Fruit fly (Drosophila melanogaster) whole organism, embryonic: ENCODE results near the gene Sfp38D.

Experiments used
- BtbVII ChIP-seq: fragments of 200-800 bp; sonication (Bioruptor generic); optimal IDR thresholded peaks from 3 replicates; lab custom pipeline; 2017; ENCODE audit warnings: missing biosample characterization, mild to moderate bottlenecking, missing genetic modification characterization
- CG10267 ChIP-seq: fragments of 200-800 bp; sonication (Bioruptor generic); optimal IDR thresholded peaks from 2 replicates; lab custom pipeline; 2018; ENCODE audit warnings: missing biosample characterization, mild to moderate bottlenecking, missing genetic modification characterization, moderate library complexity
- CG10274 ChIP-seq: fragments of 200-800 bp; sonication (Bioruptor generic); optimal IDR thresholded peaks from 3 replicates; lab custom pipeline; 2017; ENCODE audit warnings: missing biosample characterization, mild to moderate bottlenecking, missing genetic modification characterization
- CG10959 ChIP-seq: fragments of 200-800 bp; sonication (Bioruptor generic); IDR thresholded peaks from 2 replicates; pipeline ENCODE4 v1.3.6; 2022; ENCODE audit warnings: missing biosample characterization, missing genetic modification characterization
- CG11085 ChIP-seq: fragments of 200-800 bp; sonication (Bioruptor generic); IDR thresholded peaks from 2 replicates; pipeline ENCODE4 v1.3.6; 2022; ENCODE audit warnings: missing biosample characterization, missing genetic modification characterization
- CG12104 ChIP-seq: fragments of 200-800 bp; sonication (Bioruptor generic); optimal IDR thresholded peaks from 3 replicates; lab custom pipeline; 2016; ENCODE audit warnings: missing biosample characterization, missing genetic modification characterization
- CG12391 ChIP-seq: fragments of 200-800 bp; sonication (Bioruptor generic); optimal IDR thresholded peaks from 3 replicates; lab custom pipeline; 2018; ENCODE audit warnings: missing biosample characterization, mild to moderate bottlenecking, missing genetic modification characterization, moderate library complexity
- CG12769 ChIP-seq: fragments of 200-800 bp; sonication (Bioruptor generic); optimal IDR thresholded peaks from 2 replicates; lab custom pipeline; 2019; ENCODE audit warnings: missing biosample characterization, mild to moderate bottlenecking, missing genetic modification characterization, moderate library complexity
- CG13424 ChIP-seq: fragments of 200-800 bp; sonication (Bioruptor generic); optimal IDR thresholded peaks from 2 replicates; lab custom pipeline; 2019; ENCODE audit warnings: missing biosample characterization, mild to moderate bottlenecking, missing genetic modification characterization, moderate library complexity
- CG14014 ChIP-seq: fragments of 200-800 bp; sonication (Bioruptor generic); IDR thresholded peaks from 2 replicates; pipeline ENCODE4 v1.3.6; 2022; ENCODE audit warnings: missing biosample characterization, missing genetic modification characterization
- CG15269 ChIP-seq: fragments of 200-800 bp; sonication (Bioruptor generic); optimal IDR thresholded peaks from 2 replicates; lab custom pipeline; 2018; ENCODE audit warnings: missing biosample characterization, mild to moderate bottlenecking, missing genetic modification characterization, moderate library complexity
- CG1647 ChIP-seq: fragments of 200-800 bp; sonication (Bioruptor generic); optimal IDR thresholded peaks from 3 replicates; lab custom pipeline; 2016; ENCODE audit warnings: missing biosample characterization, missing genetic modification characterization
- CG16815 ChIP-seq: fragments of 200-800 bp; sonication (Bioruptor generic); optimal IDR thresholded peaks from 3 replicates; lab custom pipeline; 2017; ENCODE audit warnings: missing biosample characterization, mild to moderate bottlenecking, missing genetic modification characterization
- CG17612 ChIP-seq: fragments of 200-800 bp; sonication (Bioruptor generic); IDR thresholded peaks from 2 replicates; pipeline ENCODE4 v1.3.6; 2022; ENCODE audit warnings: missing biosample characterization, missing genetic modification characterization
- CG18619 ChIP-seq: fragments of 200-800 bp; sonication (Bioruptor generic); optimal IDR thresholded peaks from 3 replicates; lab custom pipeline; 2017; ENCODE audit warnings: missing biosample characterization, mild to moderate bottlenecking, missing genetic modification characterization
- CG30403 ChIP-seq: fragments of 200-800 bp; sonication (Bioruptor generic); optimal IDR thresholded peaks from 3 replicates; lab custom pipeline; 2016; ENCODE audit warnings: missing biosample characterization, missing genetic modification characterization
- CG5953 ChIP-seq: fragments of 200-800 bp; sonication (Bioruptor generic); IDR thresholded peaks from 2 replicates; pipeline ENCODE4 v1.3.6; 2022; ENCODE audit warnings: missing biosample characterization, missing genetic modification characterization
- CG6654 ChIP-seq: fragments of 200-800 bp; sonication (Bioruptor generic); optimal IDR thresholded peaks from 2 replicates; lab custom pipeline; 2017; ENCODE audit warnings: missing biosample characterization, mild to moderate bottlenecking, missing genetic modification characterization
- CG6683 ChIP-seq: fragments of 200-800 bp; sonication (Bioruptor generic); optimal IDR thresholded peaks from 2 replicates; lab custom pipeline; 2017; ENCODE audit warnings: missing biosample characterization, mild to moderate bottlenecking, missing genetic modification characterization, missing genetic modification reagents
- CG9609 ChIP-seq: fragments of 200-800 bp; sonication (Bioruptor generic); optimal IDR thresholded peaks from 3 replicates; lab custom pipeline; 2016; ENCODE audit warnings: missing biosample characterization, missing genetic modification characterization
- CG9876 ChIP-seq: fragments of 200-800 bp; sonication (Bioruptor generic); optimal IDR thresholded peaks from 2 replicates; lab custom pipeline; 2016; ENCODE audit warnings: missing biosample characterization, missing genetic modification characterization
- Dip2 ChIP-seq: fragments of 200-800 bp; sonication (Bioruptor generic); IDR thresholded peaks from 2 replicates; pipeline ENCODE4 v1.3.6; 2022; ENCODE audit warnings: missing biosample characterization, missing genetic modification characterization
- Eip74EF ChIP-seq, 2 experiments: fragments of 200-800 bp in 1 of 2; fragments of >200 bp in 1 of 2; sonication (Bioruptor generic) in 1 of 2; optimal IDR thresholded peaks; 2 replicates each; lab custom pipeline; 2017 to 2019; ENCODE audit warnings: missing biosample characterization in 2 of 2, missing genetic modification characterization in 2 of 2, mild to moderate bottlenecking in 1 of 2, moderate library complexity in 1 of 2
- MTF-1 ChIP-seq: fragments of 200-800 bp; sonication (Bioruptor generic); optimal IDR thresholded peaks from 2 replicates; lab custom pipeline; 2018; ENCODE audit warnings: missing biosample characterization, mild to moderate bottlenecking, missing genetic modification characterization, borderline replicate concordance
- Ravus ChIP-seq: fragments of 200-800 bp; sonication (Bioruptor generic); IDR thresholded peaks from 2 replicates; pipeline ENCODE4 v1.3.6; 2022; ENCODE audit warnings: missing biosample characterization, missing genetic modification characterization
- Ssrp ChIP-seq: fragments of 200-800 bp; sonication (Bioruptor generic); optimal IDR thresholded peaks from 2 replicates; lab custom pipeline; 2018; ENCODE audit warnings: missing biosample characterization, mild to moderate bottlenecking, missing genetic modification characterization, moderate library complexity
- ac ChIP-seq: fragments of 200-800 bp; sonication (Bioruptor generic); optimal IDR thresholded peaks from 3 replicates; lab custom pipeline; 2017; ENCODE audit warnings: missing biosample characterization, mild to moderate bottlenecking, missing genetic modification characterization
- amos ChIP-seq: fragments of 200-800 bp; sonication (Bioruptor generic); IDR thresholded peaks from 2 replicates; pipeline ENCODE4 v1.3.6; 2022; ENCODE audit warnings: missing biosample characterization, missing genetic modification characterization; ENCODE audit not compliant: partially characterized antibody
- btn ChIP-seq: fragments of 200-800 bp; sonication (Bioruptor generic); optimal IDR thresholded peaks from 2 replicates; lab custom pipeline; 2016; ENCODE audit warnings: missing biosample characterization, missing genetic modification characterization
- cato ChIP-seq: fragments of 200-800 bp; sonication (Bioruptor generic); optimal IDR thresholded peaks from 2 replicates; lab custom pipeline; 2016; ENCODE audit warnings: missing biosample characterization, missing genetic modification characterization, borderline replicate concordance
- cg ChIP-seq: fragments of 200-800 bp; sonication (Bioruptor generic); optimal IDR thresholded peaks from 3 replicates; lab custom pipeline; 2019; ENCODE audit warnings: missing biosample characterization, mild to moderate bottlenecking, missing genetic modification characterization, moderate library complexity
- crc ChIP-seq: fragments of 200-800 bp; sonication (Bioruptor generic); optimal IDR thresholded peaks from 2 replicates; lab custom pipeline; 2016; ENCODE audit warnings: missing biosample characterization, missing genetic modification characterization
- dan ChIP-seq: fragments of 200-800 bp; sonication (Bioruptor generic); IDR thresholded peaks from 2 replicates; pipeline ENCODE4 v1.3.6; 2022; ENCODE audit warnings: missing biosample characterization, missing genetic modification characterization
- danr ChIP-seq: fragments of 200-800 bp; sonication (Bioruptor generic); IDR thresholded peaks from 2 replicates; pipeline ENCODE4 v1.3.6; 2022; ENCODE audit warnings: missing biosample characterization, missing genetic modification characterization
- dati ChIP-seq: fragments of 200-800 bp; sonication (Bioruptor generic); IDR thresholded peaks from 2 replicates; pipeline ENCODE4 v1.3.6; 2022; ENCODE audit warnings: missing biosample characterization, missing genetic modification characterization
- dpn ChIP-seq, 2 experiments: fragments of 200-800 bp; sonication (Bioruptor generic); optimal IDR thresholded peaks; 3 replicates each; lab custom pipeline; 2016; ENCODE audit warnings: missing biosample characterization in 2 of 2, missing genetic modification characterization in 2 of 2
- emc ChIP-seq: fragments of 200-800 bp; sonication (Bioruptor generic); optimal IDR thresholded peaks from 2 replicates; lab custom pipeline; 2016; ENCODE audit warnings: missing biosample characterization, missing genetic modification characterization
- esg ChIP-seq: fragments of 200-800 bp; sonication (Bioruptor generic); conservative IDR thresholded peaks from 2 replicates; pipeline ENCODE4 v1.3.6; 2022; ENCODE audit warnings: missing biosample characterization, missing genetic modification characterization
- exex ChIP-seq: fragments of 200-800 bp; sonication (Bioruptor generic); optimal IDR thresholded peaks from 4 replicates; lab custom pipeline; 2018; ENCODE audit warnings: missing biosample characterization, mild to moderate bottlenecking, missing genetic modification characterization, moderate library complexity
- ken ChIP-seq: fragments of 200-800 bp; sonication (Bioruptor generic); IDR thresholded peaks from 3 replicates; pipeline ENCODE4 v1.3.6; 2022; ENCODE audit warnings: missing biosample characterization, missing genetic modification characterization
- lilli ChIP-seq: fragments of 200-800 bp; sonication (Bioruptor generic); optimal IDR thresholded peaks from 3 replicates; lab custom pipeline; 2016; ENCODE audit warnings: missing biosample characterization, missing genetic modification characterization
- nau ChIP-seq: fragments of 200-800 bp; sonication (Bioruptor generic); optimal IDR thresholded peaks from 3 replicates; lab custom pipeline; 2017; ENCODE audit warnings: missing biosample characterization, mild to moderate bottlenecking, missing genetic modification characterization, missing genetic modification reagents
- pan ChIP-seq, 4 experiments: fragments of >200 bp in 3 of 4; fragments of 200-800 bp in 1 of 4; sonication (Bioruptor generic) in 1 of 4; optimal IDR thresholded peaks in 3 of 4; IDR thresholded peaks in 1 of 4; 2 replicates each; pipeline versions ENCODE4 v1.3.6 to Lab custom; 2017 to 2022; ENCODE audit warnings: missing biosample characterization in 2 of 4, missing genetic modification characterization in 2 of 4, mixed read lengths in 1 of 4
- peb ChIP-seq: fragments of 200-800 bp; sonication (Bioruptor generic); IDR thresholded peaks from 2 replicates; pipeline ENCODE4 v1.3.6; 2022; ENCODE audit warnings: missing biosample characterization, missing genetic modification characterization
- sd ChIP-seq: fragments of 200-800 bp; sonication (Bioruptor generic); optimal IDR thresholded peaks from 3 replicates; lab custom pipeline; 2018; ENCODE audit warnings: missing biosample characterization, mild to moderate bottlenecking, missing genetic modification characterization, moderate library complexity
- slbo ChIP-seq: fragments of 200-800 bp; sonication (Bioruptor generic); IDR thresholded peaks from 2 replicates; pipeline ENCODE4 v1.3.6; 2022; ENCODE audit warnings: missing biosample characterization, missing genetic modification characterization
- stc ChIP-seq: fragments of 200-800 bp; sonication (Bioruptor generic); IDR thresholded peaks from 2 replicates; pipeline ENCODE4 v1.3.6; 2022; ENCODE audit warnings: missing biosample characterization, missing genetic modification characterization
- tio ChIP-seq: fragments of 200-800 bp; sonication (Bioruptor generic); optimal IDR thresholded peaks from 2 replicates; lab custom pipeline; 2017; ENCODE audit warnings: missing biosample characterization, missing genetic modification characterization, inconsistent platforms
- ttk ChIP-seq: fragments of 200-800 bp; sonication (Bioruptor generic); IDR thresholded peaks from 2 replicates; pipeline ENCODE4 v2.1.2; 2022; ENCODE audit warnings: missing biosample characterization, missing genetic modification characterization
- zf30C ChIP-seq: fragments of 200-800 bp; sonication (Bioruptor generic); optimal IDR thresholded peaks from 3 replicates; lab custom pipeline; 2018; ENCODE audit warnings: missing biosample characterization, mild to moderate bottlenecking, missing genetic modification characterization

Gene Sfp38D

dm6 chr2L:20649891-20650290 is 9.2 kb downstream of the Sfp38D start, which contains the start of gene CG2611 (continued):
- TF ChIP-seq CG10274 (GFP tag; lab: Kevin White, UChicago) = no peak
- peak; percentile 12 for TF ChIP-seq CG18619 (GFP tag; lab: Kevin White, UChicago)
- TF ChIP-seq CG10959 = no peak
- TF ChIP-seq btn = no peak
- TF ChIP-seq danr (GFP tag; lab: Robert Waterston, UW) = no peak
- TF ChIP-seq CG14014 (GFP tag; lab: Robert Waterston, UW) = peak; percentile 60
- TF ChIP-seq exex = no peak
- TF ChIP-seq Ssrp (tag; lab: Kevin White, UChicago) = peak; percentile 42
- TF ChIP-seq peb (GFP tag; lab: Robert Waterston, UW) = no peak
- peak; percentile 30 for TF ChIP-seq ttk (GFP tag; lab: Robert Waterston, UW)
- no peak for TF ChIP-seq ac (GFP tag; lab: Kevin White, UChicago)
- peak; percentile 74 for TF ChIP-seq lilli
- TF ChIP-seq stc (GFP tag; lab: Robert Waterston, UW) = no peak
- no peak for TF ChIP-seq dan (GFP tag; lab: Robert Waterston, UW)
- peak; percentile 76; the same call in 1 of the 2 replicates for TF ChIP-seq slbo (GFP tag; lab: Robert Waterston, UW)
- no peak for TF ChIP-seq CG6683
- no peak for TF ChIP-seq CG11085 (GFP tag; lab: Robert Waterston, UW)
- no peak for TF ChIP-seq MTF-1
- no peak for TF ChIP-seq cg (GFP tag; lab: Kevin White, UChicago)
- peak; percentile 38 to 41 for TF ChIP-seq dpn (GFP tag; optimal IDR thresholded peaks at IDR 0.05; lab: Kevin White, UChicago)
- TF ChIP-seq CG16815 (GFP tag; lab: Kevin White, UChicago) = no peak
- TF ChIP-seq pan (optimal IDR thresholded peaks at IDR 0.05; lab: Kevin White, UChicago) = no peak
- TF ChIP-seq pan (GFP tag; optimal IDR thresholded peaks at IDR 0.05 in 1 of 2, IDR thresholded peaks at IDR 0.05 in 1 of 2) = peak in 1 of 2 experiments; percentile 59
- peak; percentile 44 for TF ChIP-seq CG13424 (tag; lab: Kevin White, UChicago)
- 0 out of 2 replicates have a peak, but pooled peaks have one; percentile 42 for TF ChIP-seq dati (GFP tag; lab: Robert Waterston, UW)
- peak; percentile 63 for TF ChIP-seq CG12391 (tag; lab: Kevin White, UChicago)
- no peak for TF ChIP-seq zf30C
- TF ChIP-seq CG6654 (GFP tag; lab: Kevin White, UChicago) = no peak
- TF ChIP-seq cato = no peak
- TF ChIP-seq CG5953 (GFP tag; lab: Robert Waterston, UW) = no peak
- TF ChIP-seq Ravus = no peak
- TF ChIP-seq nau (GFP tag; lab: Kevin White, UChicago) = no peak
- TF ChIP-seq CG12104 = peak; percentile 5
- peak; percentile 40 for TF ChIP-seq CG1647
- TF ChIP-seq crc = no peak
- no peak for TF ChIP-seq CG12769 (tag; lab: Kevin White, UChicago)
- TF ChIP-seq ken (GFP tag; lab: Robert Waterston, UW) = 0 out of 3 replicates have a peak, but pooled peaks have one; percentile 38
- TF ChIP-seq CG30403 (GFP tag; lab: Kevin White, UChicago) = peak; percentile 61
- no peak for TF ChIP-seq sd (tag; lab: Kevin White, UChicago)
- TF ChIP-seq CG9876 = no peak
- no peak for TF ChIP-seq tio (GFP tag; lab: Kevin White, UChicago)
- no peak for TF ChIP-seq CG17612 (GFP tag; lab: Robert Waterston, UW)
- TF ChIP-seq Eip74EF (GFP tag; optimal IDR thresholded peaks at IDR 0.05; lab: Kevin White, UChicago) = no peak
- no peak for TF ChIP-seq emc (GFP tag; lab: Kevin White, UChicago)
- TF ChIP-seq amos (GFP tag; lab: Robert Waterston, UW) = 0 out of 2 replicates have a peak, but pooled peaks have one; percentile 22
- no peak for TF ChIP-seq Dip2 (GFP tag; lab: Robert Waterston, UW)
- no peak for TF ChIP-seq BtbVII (GFP tag; lab: Kevin White, UChicago)
- no peak for TF ChIP-seq esg (GFP tag; lab: Robert Waterston, UW)
- TF ChIP-seq CG15269 (tag; lab: Kevin White, UChicago) = no peak
- peak; percentile 21 for TF ChIP-seq CG10267 (tag; lab: Kevin White, UChicago)
- TF ChIP-seq CG9609 = peak; percentile 30
